Fruit fly (Drosophila melanogaster) ovary, adult (tissue): ENCODE data around the gene ng1.
A peak's percentile ranks its signal among the peaks of the same experiment; 100 is the strongest.
"Not testable (repeated sequence)": the region's sequence is repeated elsewhere in the genome, so short reads cannot be mapped to it uniquely, and the experiment has no call there.

ENCODE experiments used
- CG17801 ChIP-seq: fragments of 200-800 bp; optimal IDR thresholded peaks from 2 replicates; lab custom pipeline; 2019; ENCODE audit warnings: missing biosample characterization, mild to moderate bottlenecking, missing genetic modification characterization, moderate library complexity; ENCODE audit not compliant: partially characterized antibody

Gene ng1

dm6 chrX:3241984-3242462, at the start of gene ng1, which contains the start of gene ng3:
Gene ng1, plus strand, starts transcription at chrX:3242412.
Gene ng3, minus strand, starts transcription at chrX:3242084.
- TF ChIP-seq CG17801 (GFP tag; lab: Kevin White, UChicago) = no peak

DNA sequence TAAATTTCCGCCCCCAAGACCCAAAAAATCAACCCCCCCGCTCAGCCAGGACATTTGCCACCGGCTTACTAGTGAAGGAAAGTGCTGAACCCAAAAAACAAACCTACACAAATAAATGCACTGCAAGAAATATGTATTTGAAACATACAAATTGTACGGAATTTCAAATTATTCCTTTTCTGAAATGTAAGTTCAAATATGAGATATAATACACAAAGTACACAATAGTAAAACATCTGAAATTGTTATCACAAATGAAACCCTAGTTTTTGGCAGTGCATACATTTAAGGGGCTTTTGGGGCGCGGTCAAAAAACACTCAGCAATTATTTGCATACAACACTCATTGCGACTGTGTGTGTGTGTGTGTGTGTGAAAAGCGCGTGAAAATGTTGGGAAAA, 48.4 kb upstream of the ng1 start:
- TF ChIP-seq CG17801 (GFP tag; lab: Kevin White, UChicago) = no peak

dm6 chrX:3205887-3206794, 36.1 kb upstream of the ng1 start:
- no peak for TF ChIP-seq CG17801 (GFP tag; lab: Kevin White, UChicago)

dm6 chrX:3233683-3234082, 8.5 kb upstream of the ng1 start:
- no peak for TF ChIP-seq CG17801 (GFP tag; lab: Kevin White, UChicago)

dm6 chrX:3236586-3236985, 5.6 kb upstream of the ng1 start, which contains the start of gene CG14265:
Gene CG14265, minus strand, starts transcription at chrX:3236686.
- no peak for TF ChIP-seq CG17801 (GFP tag; lab: Kevin White, UChicago)

DNA sequence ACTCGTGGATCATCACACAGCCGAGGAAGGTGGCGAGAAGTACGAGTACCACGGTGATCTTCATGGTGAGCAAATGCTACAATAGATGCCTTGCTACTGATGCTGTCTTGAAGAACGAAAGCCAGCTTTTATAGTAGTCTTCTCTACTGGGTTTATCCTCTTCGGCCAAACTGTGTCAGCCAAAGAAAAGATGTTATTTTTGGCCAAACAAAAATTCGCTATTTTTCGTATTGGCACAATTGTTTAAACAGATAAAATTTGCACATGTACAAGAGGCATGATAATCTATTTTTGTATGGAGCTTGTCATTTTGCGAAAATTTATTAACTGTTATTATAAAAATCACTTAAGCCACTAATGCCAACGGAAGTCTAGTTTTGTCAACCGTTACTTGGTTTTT, 1.7 kb upstream of the ng1 start, which contains the start of gene ng2:
Gene ng2 (minus strand): TSS at position 101 of the 400 bp plus-strand sequence.
- TF ChIP-seq CG17801 (GFP tag; lab: Kevin White, UChicago) = not testable (repeated sequence)

DNA sequence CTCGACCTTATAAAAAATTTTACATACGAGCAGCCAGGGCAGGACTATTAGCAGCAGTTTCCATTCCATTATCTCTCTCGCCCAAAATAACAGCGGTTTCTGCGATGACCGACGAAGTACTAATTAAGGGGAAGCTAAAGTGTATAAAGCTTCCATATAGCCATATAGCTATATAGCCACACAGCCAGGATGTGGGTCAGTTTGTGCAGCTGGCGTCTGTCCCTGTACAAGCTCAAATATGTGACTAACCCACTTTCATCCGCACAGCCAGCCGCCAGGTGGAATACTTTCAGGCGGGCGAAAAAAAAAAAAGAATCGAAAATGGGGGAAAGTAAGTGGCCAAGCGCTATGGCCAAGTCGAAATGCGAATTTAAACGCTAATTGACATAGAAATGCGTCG, 1.9 kb downstream of the ng1 start, which contains the start of gene ng4:
Gene ng4 (minus strand): TSS at position 101 of the 400 bp plus-strand sequence.
- no peak for TF ChIP-seq CG17801 (GFP tag; lab: Kevin White, UChicago)

DNA sequence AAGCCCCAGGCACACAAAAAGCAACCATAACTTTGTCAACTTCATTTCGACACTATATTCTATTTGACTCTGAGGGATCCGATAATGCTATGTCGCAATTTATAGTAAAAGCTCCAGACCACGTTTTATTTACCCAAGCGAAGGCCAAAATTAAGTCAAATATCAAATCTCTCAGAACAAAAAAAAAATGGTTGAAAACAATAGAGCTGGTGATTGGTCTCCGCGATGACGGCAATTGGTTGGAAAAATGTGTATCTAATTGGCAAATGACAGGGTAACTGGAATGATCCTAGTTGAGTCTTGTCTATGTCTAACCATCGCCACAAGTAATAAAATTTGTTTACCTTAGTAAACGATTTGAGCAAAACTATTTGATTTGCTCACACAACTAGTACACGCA, 7.0 kb downstream of the ng1 start, which contains the start of gene Pig1:
Gene Pig1 (minus strand): TSS at position 101 of the 400 bp plus-strand sequence.
- TF ChIP-seq CG17801 (GFP tag; lab: Kevin White, UChicago) = no peak

DNA sequence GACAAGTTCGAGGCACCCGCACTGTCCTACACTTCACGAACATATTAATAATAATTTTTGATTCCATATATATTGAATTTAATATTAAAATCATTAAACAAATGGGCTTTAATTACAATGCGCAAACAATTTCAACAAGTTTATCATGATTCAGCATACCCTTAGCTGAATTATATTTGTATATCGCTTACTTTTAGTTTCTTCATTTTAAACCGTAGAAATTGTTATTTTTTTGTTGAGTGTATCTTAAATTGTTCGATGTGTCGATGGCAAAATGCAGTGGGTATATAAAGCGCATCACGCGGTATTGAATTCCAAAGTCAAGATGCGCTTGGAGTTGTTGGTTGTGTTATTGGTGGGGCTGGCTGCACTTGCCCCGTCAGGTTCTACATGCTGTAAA, 7.6 kb downstream of the ng1 start, which contains the start of gene Sgs4:
Gene Sgs4 (plus strand): TSS at position 301 of the 400 bp plus-strand sequence.
- no peak for TF ChIP-seq CG17801 (GFP tag; lab: Kevin White, UChicago)

- TF ChIP-seq CG17801 (GFP tag; lab: Kevin White, UChicago) = peak; percentile 12
Measured at dm6 chrX:3255569-3256309, 13.5 kb downstream of the ng1 start.

DNA sequence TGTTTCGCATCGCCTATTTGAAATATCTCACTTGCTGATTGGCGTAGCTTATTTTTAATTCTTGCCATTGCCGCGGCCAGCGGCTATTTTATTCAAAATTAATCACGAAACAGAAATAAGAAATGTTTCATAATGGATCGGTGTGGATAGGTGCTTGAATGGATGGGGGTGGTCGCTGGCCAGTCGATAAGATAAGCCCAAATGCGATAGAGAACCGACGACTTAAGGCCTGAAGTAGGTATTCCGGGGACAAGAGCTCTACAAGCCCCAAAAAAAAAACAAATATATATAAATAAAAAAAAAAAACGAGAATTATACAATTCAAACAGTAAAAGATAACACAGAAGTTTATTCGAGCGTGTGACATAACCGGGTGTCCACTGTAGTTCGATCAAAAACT, 18.3 kb downstream of the ng1 start:
- TF ChIP-seq CG17801 (GFP tag; lab: Kevin White, UChicago) = no peak

DNA sequence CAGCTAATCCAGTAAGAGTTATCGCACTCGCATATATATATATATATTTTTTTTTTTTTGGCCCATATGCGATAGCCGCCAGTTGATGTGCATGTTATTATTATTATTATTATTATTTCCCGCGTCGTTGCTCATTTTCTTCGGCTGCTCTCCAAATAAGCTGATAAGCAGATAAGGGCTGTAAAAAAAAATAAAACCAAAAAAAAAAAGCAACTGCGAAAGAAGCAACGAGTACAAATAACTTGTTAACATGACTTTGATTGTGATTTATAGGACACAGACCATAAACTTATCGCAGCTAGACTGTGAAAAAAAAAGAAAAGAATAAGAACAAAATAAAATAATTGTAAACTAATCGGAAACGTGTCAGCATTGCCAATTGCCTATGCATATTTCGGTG, 23.6 kb downstream of the ng1 start:
- peak; percentile 23 for TF ChIP-seq CG17801 (GFP tag; lab: Kevin White, UChicago)

DNA sequence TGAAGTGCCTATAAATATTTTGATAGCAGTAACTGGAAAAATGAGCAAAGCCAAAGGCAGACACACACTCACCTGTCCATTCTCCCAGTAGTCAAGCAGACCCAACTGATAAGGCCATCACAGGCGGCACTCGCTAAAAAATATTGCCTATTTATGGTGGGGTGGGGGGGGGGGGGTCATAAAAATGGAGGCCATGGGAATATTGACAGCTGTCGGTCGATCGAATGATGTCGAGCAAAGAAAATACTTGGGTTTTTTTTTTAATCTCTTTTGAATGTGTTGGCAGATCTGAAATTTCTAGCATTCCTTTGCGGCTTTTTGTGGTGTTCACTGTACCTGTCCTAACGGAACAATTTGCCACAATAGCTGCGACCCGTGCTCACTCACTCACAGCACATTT, 31.3 kb downstream of the ng1 start:
- TF ChIP-seq CG17801 (GFP tag; lab: Kevin White, UChicago) = no peak

dm6 chrX:3281958-3282357, 39.7 kb downstream of the ng1 start:
- no peak for TF ChIP-seq CG17801 (GFP tag; lab: Kevin White, UChicago)
